Worm (Caenorhabditis elegans): ENCODE data around the gene dli-1.

DNA sequence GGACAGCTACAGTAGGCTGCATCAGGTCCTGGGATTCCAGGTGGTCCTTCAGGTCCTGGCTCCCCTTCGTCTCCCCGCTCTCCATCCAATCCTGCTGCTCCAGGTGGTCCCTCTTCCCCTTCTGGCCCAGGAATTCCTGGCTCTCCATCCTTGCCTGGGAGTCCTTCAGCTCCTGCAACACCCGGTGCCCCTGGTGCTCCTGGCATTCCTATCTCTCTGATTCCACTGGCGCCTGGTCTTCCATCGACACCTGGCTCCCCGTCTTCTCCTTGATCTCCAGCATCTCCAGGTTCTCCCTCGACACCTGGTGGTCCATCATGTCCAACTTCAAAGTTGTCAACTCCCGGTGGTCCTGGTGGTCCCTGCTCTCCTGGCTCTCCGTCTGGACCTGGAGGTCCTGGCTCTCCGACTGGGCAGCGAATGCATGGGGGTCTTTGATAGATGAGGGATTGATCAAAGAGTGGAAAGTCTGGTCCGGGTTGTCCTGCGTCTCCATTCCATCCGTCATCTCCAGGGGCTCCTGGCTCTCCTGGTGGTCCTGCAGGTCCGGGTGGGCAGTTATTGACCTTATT, 8.8 kb downstream of the dli-1 start:
- TF ChIP-seq attf-4 (tag; optimal IDR thresholded peaks at IDR 0.05), result no peak
- TF ChIP-seq nhr-25 (tag; optimal IDR thresholded peaks at IDR 0.05; ENCODE audit: borderline replicate concordance, insufficient read depth), result no peak
- TF ChIP-seq nhr-76 (tag; optimal IDR thresholded peaks at IDR 0.05), result no peak
- TF ChIP-seq nhr-10 (tag; optimal IDR thresholded peaks at IDR 0.05), result no peak
- no peak for TF ChIP-seq F37D6.2 (tag; optimal IDR thresholded peaks at IDR 0.05)
- TF ChIP-seq nhr-237 (tag; optimal IDR thresholded peaks at IDR 0.05), result no peak
- no peak for TF ChIP-seq fos-1 (tag; optimal IDR thresholded peaks at IDR 0.05)
- TF ChIP-seq F49E8.2 (tag; optimal IDR thresholded peaks at IDR 0.05; ENCODE audit: borderline replicate concordance), result no peak
- no peak for TF ChIP-seq dmd-9 (GFP tag; IDR thresholded peaks at IDR 0.05)
- TF ChIP-seq ama-1 (optimal IDR thresholded peaks at IDR 0.05), result no peak
- no peak for TF ChIP-seq lsy-2 (tag; optimal IDR thresholded peaks at IDR 0.05)

Data from whole organism, L4 larva.